Fruit fly (Drosophila melanogaster): ENCODE results near the gene Ir7e.

dm6 chrX:7873172-7873930, 8.1 kb downstream of the Ir7e start, which contains the start of gene dec:
- TF ChIP-seq Sin3A (optimal IDR thresholded peaks at IDR 0.05) (no peak), ttk (optimal IDR thresholded peaks at IDR 0.05) (no peak)
